Fruit fly (Drosophila melanogaster) whole organism, embryonic: ENCODE measurements around the gene kraken.

Experiments
- Atf-2 ChIP-seq: fragments of 200-800 bp; sonication (Bioruptor generic); optimal IDR thresholded peaks from 2 replicates; lab custom pipeline; 2016; ENCODE audit warnings: missing biosample characterization, missing genetic modification characterization
- Blimp-1 ChIP-seq: fragments of 200-800 bp; sonication (Bioruptor generic); optimal IDR thresholded peaks from 3 replicates; lab custom pipeline; 2018; ENCODE audit warnings: missing biosample characterization, missing genetic modification characterization, mild to moderate bottlenecking, moderate library complexity, missing genetic modification reagents
- C15 ChIP-seq: fragments of 200-800 bp; sonication (Bioruptor generic); IDR thresholded peaks from 3 replicates; pipeline ENCODE4 v1.3.6; 2022; ENCODE audit warnings: missing biosample characterization, missing genetic modification characterization
- CG11696 ChIP-seq: fragments of 200-800 bp; sonication (Bioruptor generic); IDR thresholded peaks from 2 replicates; pipeline ENCODE4 v1.3.6; 2022; ENCODE audit warnings: missing biosample characterization, missing genetic modification characterization
- CG12769 ChIP-seq: fragments of 200-800 bp; sonication (Bioruptor generic); optimal IDR thresholded peaks from 2 replicates; lab custom pipeline; 2019; ENCODE audit warnings: missing biosample characterization, mild to moderate bottlenecking, missing genetic modification characterization, moderate library complexity
- CG12942 ChIP-seq: fragments of 200-800 bp; sonication (Bioruptor generic); optimal IDR thresholded peaks from 3 replicates; lab custom pipeline; 2016; ENCODE audit warnings: missing biosample characterization, missing genetic modification characterization
- CG15011 ChIP-seq: fragments of 200-800 bp; sonication (Bioruptor generic); optimal IDR thresholded peaks from 3 replicates; lab custom pipeline; 2018; ENCODE audit warnings: missing biosample characterization, mild to moderate bottlenecking, missing genetic modification characterization
- CG16813 ChIP-seq: fragments of 200-800 bp; sonication (Bioruptor generic); IDR thresholded peaks from 3 replicates; pipeline ENCODE4 v1.3.6; 2022; ENCODE audit warnings: missing biosample characterization, missing genetic modification characterization; ENCODE audit not compliant: partially characterized antibody
- CG31388 ChIP-seq: fragments of 200-800 bp; sonication (Bioruptor generic); optimal IDR thresholded peaks from 2 replicates; lab custom pipeline; 2016; ENCODE audit warnings: missing biosample characterization, missing genetic modification characterization
- CG3838 ChIP-seq: fragments of 200-800 bp; sonication (Bioruptor generic); optimal IDR thresholded peaks from 3 replicates; lab custom pipeline; 2016; ENCODE audit warnings: missing biosample characterization, missing genetic modification characterization
- CG3995 ChIP-seq: fragments of 200-800 bp; sonication (Bioruptor generic); optimal IDR thresholded peaks from 3 replicates; lab custom pipeline; 2016; ENCODE audit warnings: missing biosample characterization, missing genetic modification characterization
- CG8089 ChIP-seq: fragments of 200-800 bp; sonication (Bioruptor generic); optimal IDR thresholded peaks from 3 replicates; lab custom pipeline; 2016; ENCODE audit warnings: missing biosample characterization, missing genetic modification characterization
- CG9797 ChIP-seq: fragments of 200-800 bp; sonication (Bioruptor generic); optimal IDR thresholded peaks from 3 replicates; lab custom pipeline; 2018; ENCODE audit warnings: missing biosample characterization, mild to moderate bottlenecking, missing genetic modification characterization
- CG9817 ChIP-seq: fragments of 200-800 bp; sonication (Bioruptor generic); optimal IDR thresholded peaks from 2 replicates; lab custom pipeline; 2018; ENCODE audit warnings: missing biosample characterization, mild to moderate bottlenecking, missing genetic modification characterization, moderate library complexity
- CG9932 ChIP-seq: fragments of 200-800 bp; sonication (Bioruptor generic); IDR thresholded peaks from 2 replicates; pipeline ENCODE4 v1.3.6; 2022; ENCODE audit warnings: missing biosample characterization, missing genetic modification characterization
- D19A ChIP-seq: fragments of 200-800 bp; optimal IDR thresholded peaks from 3 replicates; lab custom pipeline; 2019; ENCODE audit warnings: missing biosample characterization, mild to moderate bottlenecking, missing genetic modification characterization, moderate library complexity
- D19B ChIP-seq: fragments of 200-800 bp; sonication (Bioruptor generic); optimal IDR thresholded peaks from 2 replicates; lab custom pipeline; 2017; ENCODE audit warnings: missing biosample characterization, mild to moderate bottlenecking, missing genetic modification characterization
- Dek ChIP-seq: fragments of 200-800 bp; sonication (Bioruptor generic); optimal IDR thresholded peaks from 3 replicates; lab custom pipeline; 2019; ENCODE audit warnings: missing biosample characterization, mild to moderate bottlenecking, missing genetic modification characterization, moderate library complexity
- Dfd ChIP-seq, 2 experiments: fragments of >200 bp; optimal IDR thresholded peaks; 2 replicates each; lab custom pipeline; 2017; ENCODE audit warnings: missing biosample characterization in 2 of 2, missing genetic modification characterization in 2 of 2
- Dll ChIP-seq: fragments of 200-800 bp; sonication (Bioruptor generic); IDR thresholded peaks from 4 replicates; pipeline ENCODE4 v1.3.6; 2022; ENCODE audit warnings: missing biosample characterization, missing genetic modification characterization; ENCODE audit not compliant: partially characterized antibody
- Fer2 ChIP-seq: fragments of 200-800 bp; sonication (Bioruptor generic); optimal IDR thresholded peaks from 2 replicates; lab custom pipeline; 2018; ENCODE audit warnings: missing biosample characterization, mild to moderate bottlenecking, missing genetic modification characterization, moderate library complexity
- GATAe ChIP-seq: fragments of 200-800 bp; sonication (Bioruptor generic); conservative IDR thresholded peaks from 2 replicates; pipeline ENCODE4 v1.3.6; 2022; ENCODE audit warnings: missing biosample characterization, missing genetic modification characterization
- Gug ChIP-seq: fragments of 200-800 bp; sonication (Bioruptor generic); IDR thresholded peaks from 4 replicates; pipeline ENCODE4 v1.3.6; 2022; ENCODE audit warnings: missing biosample characterization, missing genetic modification characterization
- Hsf ChIP-seq: fragments of 200-800 bp; sonication (Bioruptor generic); optimal IDR thresholded peaks from 3 replicates; lab custom pipeline; 2016; ENCODE audit warnings: missing biosample characterization, missing genetic modification characterization
- Med ChIP-seq: fragments of 200-800 bp; sonication (Bioruptor generic); peaks from one replicate; lab custom pipeline; 2016; ENCODE audit warnings: missing biosample characterization, missing genetic modification characterization, mild to moderate bottlenecking, inconsistent platforms, moderate library complexity
- Myb ChIP-seq: fragments of 200-800 bp; sonication (Bioruptor generic); optimal IDR thresholded peaks from 2 replicates; lab custom pipeline; 2016; ENCODE audit warnings: missing biosample characterization, missing genetic modification characterization
- Neu2 ChIP-seq: fragments of 200-800 bp; sonication (Bioruptor generic); optimal IDR thresholded peaks from 3 replicates; lab custom pipeline; 2016; ENCODE audit warnings: missing biosample characterization, missing genetic modification characterization, borderline replicate concordance
- PHDP ChIP-seq: fragments of 200-800 bp; sonication (Bioruptor generic); optimal IDR thresholded peaks from 3 replicates; lab custom pipeline; 2018; ENCODE audit warnings: missing biosample characterization, mild to moderate bottlenecking, missing genetic modification characterization, moderate library complexity
- Rfx ChIP-seq: fragments of 200-800 bp; sonication (Bioruptor generic); IDR thresholded peaks from 2 replicates; pipeline ENCODE4 v1.3.6; 2022; ENCODE audit warnings: missing biosample characterization, missing genetic modification characterization
- ase ChIP-seq: fragments of 200-800 bp; sonication (Bioruptor generic); IDR thresholded peaks from 3 replicates; pipeline ENCODE4 v1.3.6; 2022; ENCODE audit warnings: missing biosample characterization, missing genetic modification characterization
- ash1 ChIP-seq: fragments of 200-800 bp; sonication (Bioruptor generic); optimal IDR thresholded peaks from 2 replicates; lab custom pipeline; 2018; ENCODE audit warnings: missing biosample characterization, mild to moderate bottlenecking, missing genetic modification characterization
- bsh ChIP-seq, 2 experiments: fragments of 200-800 bp; sonication (Bioruptor generic); optimal IDR thresholded peaks; 2 replicates each; lab custom pipeline; 2017 to 2018; ENCODE audit warnings: mild to moderate bottlenecking in 2 of 2, missing biosample characterization in 2 of 2, missing genetic modification characterization in 2 of 2, moderate library complexity in 1 of 2
- cato ChIP-seq: fragments of 200-800 bp; sonication (Bioruptor generic); optimal IDR thresholded peaks from 2 replicates; lab custom pipeline; 2016; ENCODE audit warnings: missing biosample characterization, missing genetic modification characterization, borderline replicate concordance
- grau ChIP-seq: fragments of 200-800 bp; optimal IDR thresholded peaks from 3 replicates; lab custom pipeline; 2019; ENCODE audit warnings: missing biosample characterization, mild to moderate bottlenecking, missing genetic modification characterization, moderate library complexity
- gsb-n ChIP-seq: fragments of 200-800 bp; sonication (Bioruptor generic); optimal IDR thresholded peaks from 3 replicates; lab custom pipeline; 2018; ENCODE audit warnings: missing biosample characterization, mild to moderate bottlenecking, missing genetic modification characterization
- jumu ChIP-seq: fragments of 200-800 bp; sonication (Bioruptor generic); optimal IDR thresholded peaks from 3 replicates; lab custom pipeline; 2016; ENCODE audit warnings: missing biosample characterization, missing genetic modification characterization
- klu ChIP-seq: fragments of 200-800 bp; sonication (Bioruptor generic); IDR thresholded peaks from 2 replicates; pipeline ENCODE4 v1.3.6; 2022; ENCODE audit warnings: missing biosample characterization, missing genetic modification characterization
- knrl ChIP-seq: fragments of 200-800 bp; sonication (Bioruptor generic); IDR thresholded peaks from 3 replicates; pipeline ENCODE4 v1.3.6; 2022; ENCODE audit warnings: missing biosample characterization, missing genetic modification characterization; ENCODE audit not compliant: partially characterized antibody
- mirr ChIP-seq: fragments of 200-800 bp; sonication (Bioruptor generic); optimal IDR thresholded peaks from 3 replicates; lab custom pipeline; 2018; ENCODE audit warnings: missing biosample characterization, mild to moderate bottlenecking, missing genetic modification characterization
- nmo ChIP-seq: fragments of 200-800 bp; sonication (Bioruptor generic); optimal IDR thresholded peaks from 2 replicates; lab custom pipeline; 2018; ENCODE audit warnings: missing biosample characterization, mild to moderate bottlenecking, missing genetic modification characterization, moderate library complexity
- pfk ChIP-seq: fragments of 200-800 bp; sonication (Bioruptor generic); optimal IDR thresholded peaks from 2 replicates; lab custom pipeline; 2018; ENCODE audit warnings: missing biosample characterization, mild to moderate bottlenecking, missing genetic modification characterization, moderate library complexity
- pzg ChIP-seq: fragments of 200-800 bp; sonication (Bioruptor generic); optimal IDR thresholded peaks from 3 replicates; lab custom pipeline; 2018; ENCODE audit warnings: missing biosample characterization, mild to moderate bottlenecking, missing genetic modification characterization, moderate library complexity
- sd ChIP-seq: fragments of 200-800 bp; sonication (Bioruptor generic); optimal IDR thresholded peaks from 3 replicates; lab custom pipeline; 2018; ENCODE audit warnings: missing biosample characterization, mild to moderate bottlenecking, missing genetic modification characterization, moderate library complexity
- sens-2 ChIP-seq: fragments of 200-800 bp; sonication (Bioruptor generic); IDR thresholded peaks from 2 replicates; pipeline ENCODE4 v1.3.6; 2022; ENCODE audit warnings: missing biosample characterization, missing genetic modification characterization
- slbo ChIP-seq: fragments of 200-800 bp; sonication (Bioruptor generic); IDR thresholded peaks from 2 replicates; pipeline ENCODE4 v1.3.6; 2022; ENCODE audit warnings: missing biosample characterization, missing genetic modification characterization
- sqz ChIP-seq: fragments of 200-800 bp; sonication (Bioruptor generic); optimal IDR thresholded peaks from 3 replicates; lab custom pipeline; 2018; ENCODE audit warnings: missing biosample characterization, mild to moderate bottlenecking, missing genetic modification characterization
- ssp ChIP-seq: fragments of 200-800 bp; sonication (Bioruptor generic); IDR thresholded peaks from 2 replicates; pipeline ENCODE4 v1.3.6; 2022; ENCODE audit warnings: missing biosample characterization, missing genetic modification characterization
- tap ChIP-seq: fragments of 200-800 bp; optimal IDR thresholded peaks from 3 replicates; lab custom pipeline; 2019; ENCODE audit warnings: missing biosample characterization, mild to moderate bottlenecking, missing genetic modification characterization, moderate library complexity
- twi ChIP-seq: fragments of 200-800 bp; optimal IDR thresholded peaks from 2 replicates; lab custom pipeline; 2019; ENCODE audit warnings: missing biosample characterization, mild to moderate bottlenecking, missing genetic modification characterization, moderate library complexity
- yki ChIP-seq: fragments of >200 bp; optimal IDR thresholded peaks from 3 replicates; lab custom pipeline; 2018
- z ChIP-seq: fragments of 200-800 bp; sonication (Bioruptor generic); IDR thresholded peaks from 3 replicates; pipeline ENCODE4 v1.3.6; 2022; ENCODE audit warnings: missing biosample characterization, missing genetic modification characterization

Gene kraken

dm6 chr2L:850727-851257 is 1.8 kb upstream of the kraken start, which contains the start of gene drongo (continued):
- TF ChIP-seq Fer2 (no peak), cato (GFP tag; lab: Kevin White, UChicago) (no peak), CG16813 (GFP tag; lab: Robert Waterston, UW) (peak; percentile 50; the same call in 1 of the 3 replicates), Neu2 (GFP tag; lab: Kevin White, UChicago) (no peak), CG31388 (GFP tag; lab: Kevin White, UChicago) (no peak), D19B (no peak), ash1 (GFP tag; lab: Kevin White, UChicago) (peak; percentile 37), CG11696 (GFP tag; lab: Robert Waterston, UW) (no peak), z (GFP tag; lab: Robert Waterston, UW) (no peak), sd (tag; lab: Kevin White, UChicago) (peak; percentile 86), gsb-n (peak; percentile 39), C15 (GFP tag; lab: Robert Waterston, UW) (no peak), knrl (GFP tag; lab: Robert Waterston, UW) (peak; percentile 32; the same call in 1 of the 3 replicates), PHDP (peak; percentile 55), Dfd (GFP tag; optimal IDR thresholded peaks at IDR 0.05; lab: Kevin White, UChicago) (no peak), CG3838 (GFP tag; lab: Kevin White, UChicago) (no peak), Dek (tag; lab: Kevin White, UChicago) (no peak), bsh (GFP tag; optimal IDR thresholded peaks at IDR 0.05; lab: Kevin White, UChicago) (peak; percentile 12 to 17), grau (tag; lab: Kevin White, UChicago) (peak; percentile 25), nmo (GFP tag; lab: Kevin White, UChicago) (peak; percentile 63), pfk (peak; percentile 99), mirr (GFP tag; lab: Kevin White, UChicago) (peak; percentile 64), CG3995 (GFP tag; lab: Kevin White, UChicago) (peak; percentile 17), Atf-2 (GFP tag; lab: Kevin White, UChicago) (no peak), ase (no peak), CG12769 (tag; lab: Kevin White, UChicago) (peak; percentile 69), CG15011 (no peak), Rfx (GFP tag; lab: Robert Waterston, UW) (peak; percentile 64), pzg (GFP tag; lab: Kevin White, UChicago) (peak; percentile 98), jumu (GFP tag; lab: Kevin White, UChicago) (no peak), CG8089 (GFP tag; lab: Kevin White, UChicago) (peak; percentile 17), sens-2 (GFP tag; lab: Robert Waterston, UW) (no peak), sqz (GFP tag; lab: Kevin White, UChicago) (peak; percentile 39), Med (GFP tag; lab: Kevin White, UChicago) (peak; percentile 90), slbo (GFP tag; lab: Robert Waterston, UW) (peak; percentile 33), CG9817 (tag; lab: Kevin White, UChicago) (no peak), CG12942 (GFP tag; lab: Kevin White, UChicago) (no peak), CG9932 (GFP tag; lab: Robert Waterston, UW) (peak; percentile 32; the same call in 1 of the 2 replicates), ssp (GFP tag; lab: Robert Waterston, UW) (no peak), D19A (tag; lab: Kevin White, UChicago) (peak; percentile 2), yki (lab: Kevin White, UChicago) (no peak), Gug (GFP tag; lab: Robert Waterston, UW) (peak; percentile 18; the same call in 1 of the 4 replicates), Blimp-1 (GFP tag; lab: Kevin White, UChicago) (no peak), klu (no peak), tap (tag; lab: Kevin White, UChicago) (no peak), CG9797 (peak; percentile 97), Dll (GFP tag; lab: Robert Waterston, UW) (peak; percentile 45; the same call in 1 of the 4 replicates), Myb (peak; percentile 84), GATAe (GFP tag; lab: Robert Waterston, UW) (no peak), twi (tag; lab: Kevin White, UChicago) (no peak), Hsf (GFP tag; lab: Kevin White, UChicago) (peak; percentile 27)
